Fruit fly (Drosophila melanogaster): ENCODE results near the gene CG11858.

DNA sequence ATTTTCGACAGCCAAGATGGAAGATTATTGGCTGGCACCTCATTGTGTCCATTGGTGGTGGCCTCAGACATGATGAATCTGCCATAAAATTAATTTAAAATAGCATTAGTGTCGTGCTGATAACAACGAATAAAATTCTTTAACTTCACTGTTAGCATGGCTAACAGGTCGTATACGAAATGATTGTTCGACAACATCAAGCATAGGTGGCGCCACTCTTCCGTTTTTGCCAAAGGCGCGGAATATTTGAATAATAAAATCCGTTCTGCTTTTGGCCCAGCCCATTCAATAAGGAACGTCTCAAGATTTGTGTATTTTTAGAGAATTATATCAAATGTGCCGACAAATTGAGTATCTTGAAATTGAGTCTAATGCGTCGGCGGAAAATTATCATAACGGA, 50.0 kb downstream of the CG11858 start:
- TF ChIP-seq D1 (tag; optimal IDR thresholded peaks at IDR 0.05), result no peak
- no peak for TF ChIP-seq CG15710 (tag; optimal IDR thresholded peaks at IDR 0.05)
